Worm (Caenorhabditis elegans): ENCODE results near the gene F54B3.2.

DNA sequence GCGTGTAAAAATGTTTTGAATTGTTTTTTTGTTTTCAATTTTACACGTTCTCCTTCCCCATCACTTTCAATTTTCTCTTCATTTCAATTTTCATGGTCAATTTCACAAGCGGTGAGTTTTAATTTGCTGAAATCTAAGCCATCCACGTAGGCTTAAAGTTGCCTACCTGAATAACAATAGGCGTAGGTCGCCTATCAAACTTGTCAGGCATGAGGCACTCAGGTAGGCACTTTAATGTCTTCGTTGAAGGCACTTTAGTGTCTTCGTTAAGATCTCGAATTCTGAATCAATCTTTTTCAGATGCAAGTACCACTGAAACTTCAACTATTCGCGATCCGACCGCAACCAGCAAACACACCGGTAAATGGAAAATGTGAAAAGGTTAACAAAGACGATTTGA is 39.4 kb upstream of the F54B3.2 start, which contains the start of gene ZK970.8:
- TF ChIP-seq R02D3.7 (tag; optimal IDR thresholded peaks at IDR 0.05) (no peak), hif-1 (tag; optimal IDR thresholded peaks at IDR 0.05) (no peak), ZK337.2 (GFP tag; IDR thresholded peaks at IDR 0.05) (no peak), pha-4 (GFP tag; IDR thresholded peaks at IDR 0.05) (no peak), pha-4 (tag; optimal IDR thresholded peaks at IDR 0.05) (no peak), unc-62 (GFP tag; optimal IDR thresholded peaks at IDR 0.05 in 1 of 2) (no peak), unc-62 (tag; optimal IDR thresholded peaks at IDR 0.05) (no peak)

Measured in whole organism, L4 larva.